Worm (Caenorhabditis elegans): ENCODE data around the gene bus-19.

The bus-19 gene

DNA sequence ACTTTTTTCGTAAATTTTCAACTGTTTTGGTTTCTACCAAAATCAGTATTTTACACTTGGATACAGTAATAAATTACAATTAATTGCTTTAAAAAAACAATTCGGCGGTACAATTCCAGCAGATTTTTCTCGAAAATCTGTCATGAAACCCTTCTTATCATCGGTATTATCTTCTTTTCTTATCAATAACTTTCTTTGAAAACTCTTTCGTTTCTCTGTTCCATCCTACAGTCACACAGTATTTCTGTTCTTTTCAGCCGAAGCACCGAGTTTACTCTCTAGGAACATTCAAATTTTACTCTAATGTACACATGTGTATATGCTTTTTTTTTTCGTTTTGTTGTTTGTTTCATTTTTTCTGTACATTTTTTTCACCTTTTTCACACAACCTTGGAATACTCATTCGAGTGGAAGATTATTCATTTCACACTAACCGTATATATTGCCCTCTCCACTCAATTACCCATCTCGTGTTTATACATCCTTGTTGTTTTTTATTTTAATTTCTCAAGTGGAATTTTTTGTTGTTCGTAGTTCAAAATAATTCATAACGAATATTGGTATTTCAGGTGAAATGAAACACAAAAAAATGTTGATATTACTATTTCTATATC lies 37.8 kb downstream of the bus-19 start, which contains the start of gene nid-1 (continued):
- TF ChIP-seq mdl-1 (tag; optimal IDR thresholded peaks at IDR 0.05) (no peak), php-3 (GFP tag; IDR thresholded peaks at IDR 0.05) (peak; percentile 93), F10B5.3 (tag; optimal IDR thresholded peaks at IDR 0.05) (no peak), Y75B8A.6 (GFP tag; IDR thresholded peaks at IDR 0.05) (no peak), dmd-6 (GFP tag; IDR thresholded peaks at IDR 0.05) (peak; percentile 76), mep-1 (tag; optimal IDR thresholded peaks at IDR 0.05) (no peak), tag-97 (GFP tag; IDR thresholded peaks at IDR 0.05) (no peak), nhr-10 (tag; optimal IDR thresholded peaks at IDR 0.05) (no peak), nhr-28 (tag; optimal IDR thresholded peaks at IDR 0.05) (peak; percentile 51), ceh-62 (tag; optimal IDR thresholded peaks at IDR 0.05) (no peak), F37D6.2 (tag; optimal IDR thresholded peaks at IDR 0.05) (no peak), ceh-20 (GFP tag; IDR thresholded peaks at IDR 0.05) (0 out of 2 replicates have a peak, but pooled peaks have one; percentile 41), egl-27 (tag; optimal IDR thresholded peaks at IDR 0.05) (no peak), nhr-41 (GFP tag; IDR thresholded peaks at IDR 0.05) (no peak), ces-1 (GFP tag; optimal IDR thresholded peaks at IDR 0.05) (no peak), unc-62 (GFP tag; optimal IDR thresholded peaks at IDR 0.05 in 1 of 2) (peak in 1 of 2 experiments; percentile 29), unc-62 (tag; optimal IDR thresholded peaks at IDR 0.05) (no peak), spr-3 (GFP tag; optimal IDR thresholded peaks at IDR 0.05) (no peak), zip-2 (tag; optimal IDR thresholded peaks at IDR 0.05) (no peak), nhr-42 (GFP tag; IDR thresholded peaks at IDR 0.05) (no peak), lim-7 (GFP tag; IDR thresholded peaks at IDR 0.05) (no peak), zag-1 (tag; optimal IDR thresholded peaks at IDR 0.05) (no peak), T26A8.4 (GFP tag; IDR thresholded peaks at IDR 0.05) (no peak), nhr-77 (tag; optimal IDR thresholded peaks at IDR 0.05) (peak; percentile 16), F49E8.2 (tag; optimal IDR thresholded peaks at IDR 0.05; ENCODE audit: borderline replicate concordance) (no peak), nhr-11 (tag; optimal IDR thresholded peaks at IDR 0.05) (no peak), pha-4 (GFP tag; IDR thresholded peaks at IDR 0.05) (no peak), pha-4 (tag; optimal IDR thresholded peaks at IDR 0.05) (no peak), R02D3.7 (tag; optimal IDR thresholded peaks at IDR 0.05) (no peak), ctbp-1 (GFP tag; IDR thresholded peaks at IDR 0.05) (no peak), mdt-29 (GFP tag; IDR thresholded peaks at IDR 0.05) (no peak), ztf-11 (tag; optimal IDR thresholded peaks at IDR 0.05) (no peak), cey-2 (tag; optimal IDR thresholded peaks at IDR 0.05; ENCODE audit: borderline replicate concordance, insufficient read depth) (no peak), madf-9 (GFP tag; conservative IDR thresholded peaks at IDR 0.05) (no peak), arid-1 (GFP tag; conservative IDR thresholded peaks at IDR 0.05) (no peak), ceh-44 (GFP tag; IDR thresholded peaks at IDR 0.05) (no peak), lin-39 (tag; optimal IDR thresholded peaks at IDR 0.05) (no peak), unc-130 (GFP tag; optimal IDR thresholded peaks at IDR 0.05) (no peak), ceh-32 (tag; optimal IDR thresholded peaks at IDR 0.05; ENCODE audit: poor library complexity) (no peak), mxl-2 (GFP tag; conservative IDR thresholded peaks at IDR 0.05) (no peak), Y105C5A.15 (GFP tag; IDR thresholded peaks at IDR 0.05) (no peak), ZK337.2 (GFP tag; IDR thresholded peaks at IDR 0.05) (no peak)

DNA sequence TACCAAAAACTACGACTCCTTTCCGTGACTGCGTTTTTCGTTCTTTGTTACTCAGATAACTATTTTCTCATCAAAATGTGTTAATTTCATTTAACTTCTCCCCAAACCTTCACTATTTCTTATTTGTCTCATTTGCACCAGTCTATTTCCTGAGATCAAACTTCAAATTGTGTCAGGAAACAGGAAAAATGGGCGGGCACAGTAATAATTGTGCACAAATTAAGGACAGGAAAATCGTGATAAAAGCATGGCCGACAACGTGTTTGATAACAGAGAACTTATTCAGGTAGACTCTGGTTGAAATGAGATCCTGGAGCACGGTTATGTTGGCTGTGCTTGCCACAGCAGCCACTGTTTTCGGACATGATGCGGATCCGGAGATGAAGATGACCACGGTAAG lies 47.9 kb downstream of the bus-19 start, which contains the start of gene lipl-1:
Gene lipl-1, plus strand, starts transcription at position 282 of the 400 bp plus-strand sequence.
- TF ChIP-seq nhr-28 (tag; optimal IDR thresholded peaks at IDR 0.05) (peak; percentile 58), daf-16 (GFP tag; optimal IDR thresholded peaks at IDR 0.05) (no peak), daf-16 (tag; optimal IDR thresholded peaks at IDR 0.05) (peak; percentile 14), mxl-2 (GFP tag; conservative IDR thresholded peaks at IDR 0.05) (no peak), mxl-3 (GFP tag; optimal IDR thresholded peaks at IDR 0.05) (peak; percentile 54), dmd-6 (GFP tag; IDR thresholded peaks at IDR 0.05) (peak; percentile 67), ceh-28 (tag; optimal IDR thresholded peaks at IDR 0.05) (no peak)

Data from whole organism, L4 larva.